Worm (Caenorhabditis elegans) whole organism, L4 larva: ENCODE measurements around the gene Y69H2.10.

Source experiments
- ceh-82 ChIP-seq: sonication (generic microtip); optimal IDR thresholded peaks from 2 replicates; lab custom pipeline; 2017; ENCODE audit warnings: missing biosample characterization, missing genetic modification characterization
- dpl-1 ChIP-seq: fragments of 150-350 bp; optimal IDR thresholded peaks from 2 replicates; lab custom pipeline; 2014; ENCODE audit warnings: missing biosample characterization, missing genetic modification reagents, missing genetic modification characterization
- fkh-10 ChIP-seq: fragments of 150-350 bp; optimal IDR thresholded peaks from 2 replicates; lab custom pipeline; 2014; ENCODE audit warnings: missing biosample characterization, missing genetic modification reagents, missing genetic modification characterization
- lin-13 ChIP-seq: fragments of 150-350 bp; optimal IDR thresholded peaks from 2 replicates; lab custom pipeline; 2014; ENCODE audit warnings: missing biosample characterization, missing genetic modification reagents, missing genetic modification characterization
- lsy-2 ChIP-seq, 2 experiments: fragments of 150-350 bp in 1 of 2; sonication (generic microtip) in 1 of 2; optimal IDR thresholded peaks; 2 replicates each; lab custom pipeline; 2014 to 2017; ENCODE audit warnings: missing biosample characterization in 2 of 2, missing genetic modification characterization in 2 of 2
- nhr-6 ChIP-seq: fragments of 150-350 bp; optimal IDR thresholded peaks from 2 replicates; lab custom pipeline; 2014; ENCODE audit warnings: missing biosample characterization, missing genetic modification characterization
- nhr-76 ChIP-seq: fragments of 150-350 bp; optimal IDR thresholded peaks from 2 replicates; lab custom pipeline; 2014; ENCODE audit warnings: missing biosample characterization, missing genetic modification characterization
- pha-4 ChIP-seq, 2 experiments: fragments of 150-350 bp in 1 of 2; fragments of 200-800 bp in 1 of 2; sonication (Bioruptor generic) in 1 of 2; IDR thresholded peaks in 1 of 2; optimal IDR thresholded peaks in 1 of 2; 2 replicates each; pipeline versions ENCODE4 v1.3.6 to Lab custom; 2014 to 2022; ENCODE audit warnings: missing genetic modification characterization in 2 of 2, missing genetic modification reagents in 2 of 2, missing biosample characterization in 1 of 2, missing compliant biosample characterization in 1 of 2
- pqm-1 ChIP-seq: sonication (generic microtip); optimal IDR thresholded peaks from 2 replicates; lab custom pipeline; 2017; ENCODE audit warnings: missing biosample characterization, missing genetic modification characterization
- spr-1 ChIP-seq: sonication (generic microtip); optimal IDR thresholded peaks from 2 replicates; lab custom pipeline; 2016; ENCODE audit warnings: mild to moderate bottlenecking, missing genetic modification characterization, missing compliant biosample characterization

ce11 chrV:18664026-18664425 is 6.1 kb upstream of the Y69H2.10 start, which contains the start of gene Y69H2.3:
- TF ChIP-seq spr-1 (tag; lab: Kevin White, UChicago) (no peak), ceh-82 (tag; lab: Kevin White, UChicago) (no peak), nhr-76 (tag; lab: Kevin White, UChicago) (no peak), dpl-1 (GFP tag; lab: Kevin White, UChicago) (no peak), fkh-10 (GFP tag; lab: Kevin White, UChicago) (no peak), pha-4 (GFP tag; IDR thresholded peaks at IDR 0.05; lab: Robert Waterston, UW) (no peak), pha-4 (tag; optimal IDR thresholded peaks at IDR 0.05; lab: Kevin White, UChicago) (no peak), nhr-6 (tag; lab: Kevin White, UChicago) (no peak), lsy-2 (tag; optimal IDR thresholded peaks at IDR 0.05; lab: Kevin White, UChicago) (no peak), lin-13 (GFP tag; lab: Kevin White, UChicago) (no peak), pqm-1 (tag; lab: Kevin White, UChicago) (no peak)
